Fruit fly (Drosophila melanogaster): Measurements from ENCODE around the gene Tsp39D.

The Tsp39D gene

DNA sequence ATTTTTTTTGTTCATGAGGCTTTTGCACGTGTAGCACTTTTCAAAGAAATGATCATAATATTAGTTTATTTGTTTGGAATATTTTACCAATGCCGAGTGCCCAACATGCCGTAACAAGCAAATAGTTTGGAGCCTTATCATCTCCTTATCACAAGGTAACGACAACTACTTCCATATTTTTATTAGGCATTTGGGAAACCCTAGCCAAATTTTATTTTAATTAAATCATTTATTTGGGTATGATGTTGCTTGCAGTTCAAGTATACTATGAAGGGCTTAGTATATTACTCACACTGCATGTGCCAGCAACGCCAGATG lies 39.9 kb upstream of the Tsp39D start:
- TF ChIP-seq Pdp1 (GFP tag; optimal IDR thresholded peaks at IDR 0.05) (peak in 1 of 2 experiments; percentile 90), nom (GFP tag; optimal IDR thresholded peaks at IDR 0.05) (no peak), sc (optimal IDR thresholded peaks at IDR 0.05) (no peak), sc (GFP tag; optimal IDR thresholded peaks at IDR 0.05) (no peak), CG34422 (GFP tag; IDR thresholded peaks at IDR 0.05) (no peak), Scr (GFP tag; IDR thresholded peaks at IDR 0.05; ENCODE audit: partially characterized antibody) (no peak), knrl (GFP tag; IDR thresholded peaks at IDR 0.05; ENCODE audit: partially characterized antibody) (no peak), NK7.1 (GFP tag; optimal IDR thresholded peaks at IDR 0.05) (no peak), sens (GFP tag) (peak; percentile 22), Oli (tag; optimal IDR thresholded peaks at IDR 0.05) (no peak), so (GFP tag; IDR thresholded peaks at IDR 0.05) (no peak), CG2199 (GFP tag; IDR thresholded peaks at IDR 0.05) (no peak), sens-2 (GFP tag; IDR thresholded peaks at IDR 0.05) (no peak), ap (GFP tag; IDR thresholded peaks at IDR 0.05) (no peak), Six4 (GFP tag; optimal IDR thresholded peaks at IDR 0.05) (no peak), slou (GFP tag; optimal IDR thresholded peaks at IDR 0.05) (no peak), cg (GFP tag; optimal IDR thresholded peaks at IDR 0.05) (no peak), sd (tag; optimal IDR thresholded peaks at IDR 0.05) (peak; percentile 55), ac (GFP tag; optimal IDR thresholded peaks at IDR 0.05) (no peak)

DNA sequence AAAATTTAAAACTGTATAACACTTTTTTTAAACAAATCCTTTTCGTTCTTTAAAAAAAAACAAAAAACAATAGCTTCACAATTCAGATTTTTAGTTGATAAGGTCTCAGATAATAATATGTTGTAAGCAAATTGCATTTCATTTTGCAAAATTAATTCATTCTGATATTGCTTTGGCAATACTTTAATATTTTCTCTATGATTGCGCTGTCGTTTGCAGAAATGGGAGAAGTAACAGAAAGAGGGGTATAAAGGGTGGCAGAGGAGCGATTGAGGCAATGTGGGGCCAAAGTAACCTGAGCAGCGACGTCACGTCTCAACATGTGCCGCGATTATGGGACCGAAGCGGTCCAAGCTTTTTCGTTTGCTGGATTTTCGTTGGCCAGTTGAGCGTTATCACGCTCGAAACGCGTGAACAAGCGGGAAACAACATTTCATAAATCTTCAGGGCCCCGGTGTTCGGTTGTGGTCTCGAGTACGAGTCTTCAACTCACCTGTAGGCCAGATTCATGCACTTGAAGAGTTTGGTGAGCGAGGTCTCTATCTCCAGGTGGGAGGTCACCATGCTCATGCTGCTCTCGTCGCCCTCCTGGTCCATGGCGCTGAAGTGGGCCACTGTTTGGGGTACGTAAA lies 36.5 kb upstream of the Tsp39D start:
- TF ChIP-seq CG18764 (GFP tag; optimal IDR thresholded peaks at IDR 0.05) = no peak
- no peak for TF ChIP-seq sens-2 (GFP tag; IDR thresholded peaks at IDR 0.05)
- TF ChIP-seq Mrtf (GFP tag; IDR thresholded peaks at IDR 0.05) = no peak
- no peak for TF ChIP-seq Hsf (GFP tag; optimal IDR thresholded peaks at IDR 0.05)
- no peak for TF ChIP-seq CG11398 (GFP tag; optimal IDR thresholded peaks at IDR 0.05)
- peak; percentile 90 for TF ChIP-seq cwo (GFP tag; optimal IDR thresholded peaks at IDR 0.05)
- TF ChIP-seq MESR4 (GFP tag; optimal IDR thresholded peaks at IDR 0.05) = no peak
- TF ChIP-seq TFAM (GFP tag; optimal IDR thresholded peaks at IDR 0.05) = no peak
- peak in 1 of 2 experiments; percentile 26 for TF ChIP-seq Hr78 (GFP tag; optimal IDR thresholded peaks at IDR 0.05)
- TF ChIP-seq Adf1 (GFP tag; IDR thresholded peaks at IDR 0.05) = 0 out of 2 replicates have a peak, but pooled peaks have one; percentile 39
- TF ChIP-seq seq (GFP tag; IDR thresholded peaks at IDR 0.05) = no peak
- TF ChIP-seq tx (GFP tag; optimal IDR thresholded peaks at IDR 0.05) = no peak
- TF ChIP-seq CG12155 (GFP tag; optimal IDR thresholded peaks at IDR 0.05) = no peak
- TF ChIP-seq CG7987 (GFP tag; optimal IDR thresholded peaks at IDR 0.05) = peak; percentile 99
- TF ChIP-seq sens (GFP tag) = peak; percentile 15
- TF ChIP-seq exex (tag; optimal IDR thresholded peaks at IDR 0.05) = peak; percentile 17
- no peak for TF ChIP-seq Rfx (GFP tag; IDR thresholded peaks at IDR 0.05)
- no peak for TF ChIP-seq CG6765 (GFP tag; optimal IDR thresholded peaks at IDR 0.05)
- no peak for TF ChIP-seq kni (GFP tag; optimal IDR thresholded peaks at IDR 0.05)
- TF ChIP-seq chinmo (GFP tag; IDR thresholded peaks at IDR 0.05; ENCODE audit: partially characterized antibody) = 0 out of 4 replicates have a peak, but pooled peaks have one; percentile 76
- peak; percentile 52 for TF ChIP-seq ftz-f1 (GFP tag; optimal IDR thresholded peaks at IDR 0.05)
- TF ChIP-seq bowl (GFP tag; IDR thresholded peaks at IDR 0.05) = 0 out of 2 replicates have a peak, but pooled peaks have one; percentile 5
- no peak for TF ChIP-seq CG13894 (tag; optimal IDR thresholded peaks at IDR 0.05)
- TF ChIP-seq CG8359 (GFP tag; optimal IDR thresholded peaks at IDR 0.05; ENCODE audit: borderline replicate concordance) = no peak
- TF ChIP-seq abd-A (tag; optimal IDR thresholded peaks at IDR 0.05) = no peak
- no peak for TF ChIP-seq Hmx (GFP tag; optimal IDR thresholded peaks at IDR 0.05)
- peak in 1 of 2 experiments; percentile 32 for TF ChIP-seq Pdp1 (GFP tag; optimal IDR thresholded peaks at IDR 0.05)
- peak; percentile 53 for TF ChIP-seq Deaf1 (tag; optimal IDR thresholded peaks at IDR 0.05)
- TF ChIP-seq lov (optimal IDR thresholded peaks at IDR 0.05) = no peak
- TF ChIP-seq lov (GFP tag; IDR thresholded peaks at IDR 0.05) = no peak
- TF ChIP-seq CG10431 (GFP tag; optimal IDR thresholded peaks at IDR 0.05) = no peak
- no peak for TF ChIP-seq CG1602 (GFP tag; optimal IDR thresholded peaks at IDR 0.05)
- no peak for TF ChIP-seq MBD-R2 (GFP tag; IDR thresholded peaks at IDR 0.05)
- no peak for TF ChIP-seq Atf-2 (GFP tag; optimal IDR thresholded peaks at IDR 0.05)

Data from whole organism, embryonic.